Fruit fly (Drosophila melanogaster) Kc167 (cell line): ENCODE data around the gene Cpr65Eb.

Experiments
- Myc ChIP-seq: fragments of >200 bp; optimal IDR thresholded peaks from 2 replicates; lab custom pipeline; 2017; ENCODE audit warnings: missing external identifiers
- Sin3A ChIP-seq: fragments of >200 bp; optimal IDR thresholded peaks from 2 replicates; lab custom pipeline; 2018; ENCODE audit warnings: missing external identifiers
- h ChIP-seq: fragments of >200 bp; optimal IDR thresholded peaks from 3 replicates; lab custom pipeline; 2018; ENCODE audit warnings: missing external identifiers
- insv ChIP-seq: fragments of >200 bp; optimal IDR thresholded peaks from 3 replicates; lab custom pipeline; 2018; ENCODE audit warnings: missing external identifiers
- psq ChIP-seq: fragments of >200 bp; optimal IDR thresholded peaks from 2 replicates; lab custom pipeline; 2017; ENCODE audit warnings: missing external identifiers
- ttk ChIP-seq: sonication (Bioruptor generic); optimal IDR thresholded peaks from 2 replicates; lab custom pipeline; 2017; ENCODE audit warnings: missing external identifiers

Cpr65Eb gene

DNA sequence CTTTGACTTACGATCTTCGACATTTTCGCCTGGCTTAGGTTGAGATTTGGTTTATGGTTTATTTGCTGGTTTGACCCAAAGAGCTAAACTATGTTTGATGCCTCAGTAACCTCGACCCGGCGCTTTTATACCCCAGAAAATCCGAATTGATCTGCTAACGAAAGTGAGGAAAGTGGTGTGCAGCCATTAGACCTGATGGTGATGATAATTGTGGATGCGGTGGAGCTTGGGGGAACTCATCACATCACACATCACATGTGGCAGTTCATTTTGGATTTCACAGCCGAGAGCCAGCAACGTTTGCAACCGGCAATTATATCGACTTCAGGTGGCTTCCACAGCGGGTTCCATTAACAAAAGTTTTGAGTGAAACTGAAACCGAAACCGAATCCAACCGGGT lies at the start of gene Cpr65Eb:
Cpr65Eb (minus strand) TSS at position 101 of the 400 bp plus-strand sequence.
- TF ChIP-seq Myc (lab: Kevin White, UChicago) (no peak), psq (lab: Kevin White, UChicago) (no peak), ttk (lab: Kevin White, UChicago) (no peak), h (lab: Kevin White, UChicago) (no peak), insv (no peak), Sin3A (lab: Kevin White, UChicago) (no peak)

DNA sequence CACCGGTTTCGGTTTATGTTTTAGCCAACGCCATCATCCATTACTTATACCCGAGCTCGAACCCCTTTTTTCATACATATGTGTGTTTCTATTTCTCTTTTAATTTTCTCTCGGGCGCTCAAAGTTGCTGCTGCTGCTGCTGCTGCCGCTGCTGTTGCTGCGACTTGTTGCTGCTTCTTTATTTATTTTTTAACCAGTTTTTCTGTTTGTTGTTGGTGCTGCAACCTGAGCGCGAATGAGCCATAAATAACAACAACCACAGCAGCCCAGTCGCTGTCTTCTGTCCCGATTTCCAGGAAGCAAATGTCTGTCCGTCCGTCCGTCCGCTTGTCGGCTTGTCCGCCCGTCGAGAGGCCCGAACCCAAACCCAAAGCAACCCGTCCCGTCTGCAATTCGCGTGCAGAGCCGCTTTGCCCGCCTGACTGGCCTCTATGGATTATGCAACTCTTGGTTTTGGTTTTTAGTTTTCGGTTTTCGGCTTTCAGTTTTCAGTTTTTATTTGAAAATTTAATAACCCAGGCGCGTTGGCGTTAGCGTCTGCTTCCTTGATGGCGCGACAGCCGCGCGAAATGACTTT lies 49.1 kb upstream of the Cpr65Eb start:
- TF ChIP-seq ttk (lab: Kevin White, UChicago) (no peak), Sin3A (lab: Kevin White, UChicago) (no peak), Myc (lab: Kevin White, UChicago) (no peak), h (lab: Kevin White, UChicago) (no peak), psq (lab: Kevin White, UChicago) (no peak), insv (no peak)

DNA sequence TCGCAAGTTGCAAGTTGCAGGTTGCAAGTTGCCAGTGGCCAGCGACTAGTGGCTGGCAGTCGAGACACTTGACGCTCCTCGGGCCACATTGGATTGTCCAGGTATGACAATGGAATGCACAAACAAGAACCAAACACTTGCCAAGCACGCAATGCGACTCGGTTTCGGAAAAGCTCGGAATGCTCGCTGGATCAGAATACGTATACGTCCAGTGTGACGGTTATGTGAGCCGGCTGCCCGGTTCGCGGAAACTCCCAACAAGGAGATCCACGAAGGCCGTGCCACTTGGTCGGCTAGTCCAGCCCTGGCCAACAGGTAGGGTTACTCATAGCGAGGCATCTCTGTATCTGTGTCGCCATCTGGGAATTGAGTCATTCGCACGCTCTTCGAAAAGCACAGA lies 48.1 kb upstream of the Cpr65Eb start:
- TF ChIP-seq insv: no peak
- no peak for TF ChIP-seq psq (lab: Kevin White, UChicago)
- no peak for TF ChIP-seq ttk (lab: Kevin White, UChicago)
- no peak for TF ChIP-seq h (lab: Kevin White, UChicago)

dm6 chr3L:7134818-7135217 lies 46.2 kb upstream of the Cpr65Eb start:
- TF ChIP-seq psq (lab: Kevin White, UChicago) (no peak), Sin3A (lab: Kevin White, UChicago) (no peak), Myc (lab: Kevin White, UChicago) (no peak), insv (no peak), ttk (lab: Kevin White, UChicago) (no peak), h (lab: Kevin White, UChicago) (no peak)

DNA sequence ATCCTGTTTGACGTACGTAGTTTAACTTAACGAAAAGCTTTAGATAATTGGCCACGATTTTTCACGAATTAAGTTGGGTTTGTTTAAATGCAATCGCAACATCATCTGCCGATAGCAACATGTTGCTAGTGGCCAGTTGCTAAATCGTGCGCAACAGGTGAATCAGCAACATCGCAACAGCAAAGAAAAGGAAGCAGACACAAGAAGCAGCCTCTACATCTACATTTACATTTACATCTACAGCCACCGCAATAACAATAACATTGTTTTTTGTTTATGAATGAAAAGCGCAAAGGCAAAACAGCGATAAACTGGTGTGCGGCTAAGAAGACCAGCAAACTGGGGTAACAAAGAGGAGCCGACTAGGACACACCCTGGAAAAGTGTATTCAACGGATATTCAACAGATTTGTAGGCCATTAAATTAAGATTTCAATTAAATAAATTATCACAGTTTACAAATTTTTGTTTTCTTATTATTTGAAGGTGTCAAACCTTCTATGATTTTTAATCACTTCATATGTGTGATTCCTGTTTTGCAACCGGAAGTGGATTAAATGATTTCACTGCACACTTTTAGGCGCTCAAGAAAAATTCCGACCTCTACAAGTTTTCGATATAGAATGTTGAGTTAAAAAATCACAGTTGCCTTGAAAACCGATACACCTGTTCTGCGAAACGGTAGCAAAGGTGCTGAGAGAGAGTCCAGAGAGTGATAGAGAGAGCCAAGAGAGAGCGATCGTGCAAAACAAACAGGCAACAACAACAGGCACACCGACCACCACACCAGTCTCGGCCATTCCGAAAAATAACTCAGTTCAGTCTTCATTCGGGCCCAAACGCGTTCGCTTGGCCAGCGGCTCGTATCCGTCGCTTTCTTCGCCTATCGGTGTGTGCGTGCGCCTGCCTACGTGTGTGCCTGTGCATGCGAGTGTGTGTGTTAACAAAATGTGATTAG lies 45.4 kb upstream of the Cpr65Eb start, which contains the start of gene melt:
melt (plus strand) TSS at position 818 of the 957 bp plus-strand sequence.
- no peak for TF ChIP-seq h (lab: Kevin White, UChicago)
- no peak for TF ChIP-seq Sin3A (lab: Kevin White, UChicago)
- TF ChIP-seq psq (lab: Kevin White, UChicago): no peak
- no peak for TF ChIP-seq Myc (lab: Kevin White, UChicago)
- TF ChIP-seq insv: no peak
- no peak for TF ChIP-seq ttk (lab: Kevin White, UChicago)

DNA sequence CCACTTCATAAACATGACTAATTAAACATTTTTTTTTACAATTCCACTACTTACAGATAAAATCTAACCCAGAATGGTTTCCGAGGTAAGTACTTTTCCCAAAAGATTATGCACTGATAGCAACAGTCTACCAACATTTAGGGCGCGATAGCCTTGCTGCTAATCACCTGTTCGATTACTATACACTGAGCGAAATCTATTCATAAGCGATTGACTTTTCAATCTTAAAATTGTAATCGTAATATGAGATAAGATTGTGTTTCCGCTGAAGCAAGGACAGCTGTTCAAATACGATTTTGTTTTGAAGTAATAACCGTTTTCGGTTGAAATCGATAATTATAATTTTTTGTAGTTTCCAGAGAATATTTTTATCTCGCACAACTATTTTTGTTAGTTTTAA lies 44.0 kb upstream of the Cpr65Eb start:
- TF ChIP-seq insv (no peak), h (lab: Kevin White, UChicago) (no peak), Myc (lab: Kevin White, UChicago) (no peak), Sin3A (lab: Kevin White, UChicago) (no peak), ttk (lab: Kevin White, UChicago) (no peak), psq (lab: Kevin White, UChicago) (no peak)

DNA sequence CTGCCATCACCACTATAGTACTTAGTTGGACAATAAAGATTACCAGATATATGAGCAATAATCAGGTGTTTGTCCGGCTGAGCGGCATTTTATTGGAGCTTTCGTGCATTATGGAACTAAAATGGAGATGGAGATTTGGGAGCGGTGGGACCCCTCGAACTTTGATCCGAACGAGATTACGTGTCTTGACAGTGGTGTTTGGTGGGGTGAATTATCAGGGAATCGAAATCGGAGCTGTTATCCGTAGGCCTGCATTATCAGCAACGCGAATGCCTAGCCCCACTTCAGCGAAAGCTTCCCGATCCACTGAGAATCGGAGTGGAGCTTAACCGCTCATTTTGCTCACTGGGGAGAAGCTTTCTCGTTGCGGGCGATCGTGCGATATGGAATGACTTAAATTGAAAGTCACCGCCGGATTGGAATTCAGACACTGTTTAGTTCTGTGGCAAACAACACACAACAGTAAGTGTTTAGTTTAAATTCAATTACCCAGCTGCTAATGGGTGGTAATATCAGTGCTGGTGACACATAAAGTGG lies 42.9 kb upstream of the Cpr65Eb start, which contains the start of gene Acbp2:
Acbp2 (plus strand) TSS at position 417 of the 537 bp plus-strand sequence.
- TF ChIP-seq h (lab: Kevin White, UChicago) (no peak), Sin3A (lab: Kevin White, UChicago) (no peak), ttk (lab: Kevin White, UChicago) (no peak), psq (lab: Kevin White, UChicago) (no peak), Myc (lab: Kevin White, UChicago) (no peak), insv (no peak)

DNA sequence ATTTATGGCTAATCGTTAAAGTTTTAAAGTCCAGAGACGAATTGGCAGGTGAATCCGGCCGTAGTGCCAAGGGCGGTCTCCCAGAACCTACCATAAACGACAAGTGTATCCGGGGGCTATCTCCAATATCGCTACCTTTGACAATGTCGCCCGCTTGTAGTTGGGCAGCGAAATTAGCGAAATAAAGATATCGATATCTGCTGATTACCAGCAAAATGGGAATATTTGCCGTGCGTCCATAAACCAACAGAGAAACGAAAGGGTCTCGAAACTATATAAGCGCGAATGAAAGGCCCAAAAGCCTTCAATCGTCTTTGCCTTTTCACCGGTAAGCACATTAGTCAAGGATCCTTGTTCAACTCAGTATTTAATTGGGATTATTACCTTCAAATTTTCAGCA lies 42.0 kb upstream of the Cpr65Eb start, which contains the start of gene Acbp3:
Acbp3 (plus strand) TSS at position 301 of the 400 bp plus-strand sequence.
- TF ChIP-seq Myc (lab: Kevin White, UChicago): no peak
- TF ChIP-seq insv: no peak
- no peak for TF ChIP-seq ttk (lab: Kevin White, UChicago)
- no peak for TF ChIP-seq Sin3A (lab: Kevin White, UChicago)
- TF ChIP-seq h (lab: Kevin White, UChicago): no peak
- no peak for TF ChIP-seq psq (lab: Kevin White, UChicago)

- TF ChIP-seq insv (no peak), psq (lab: Kevin White, UChicago) (no peak), Sin3A (lab: Kevin White, UChicago) (no peak), ttk (lab: Kevin White, UChicago) (no peak), h (lab: Kevin White, UChicago) (no peak), Myc (lab: Kevin White, UChicago) (no peak)
Measured at dm6 chr3L:7128214-7129008, 39.8 kb upstream of the Cpr65Eb start, which contains the start of the genes Acbp4 and Acbp6. Acbp4 (minus strand) TSS chr3L:7128264. Acbp6 (plus strand) TSS chr3L:7128903.

dm6 chr3L:7125289-7125955 lies 36.8 kb upstream of the Cpr65Eb start, which contains the start of the genes msl-3 and BBS1:
msl-3 (minus strand) TSS chr3L:7125533.
BBS1 (plus strand) TSS chr3L:7125905.
- no peak for TF ChIP-seq ttk (lab: Kevin White, UChicago)
- TF ChIP-seq Myc (lab: Kevin White, UChicago): no peak
